Worm (Caenorhabditis elegans): ENCODE data around the gene Y17G7B.21.

- TF ChIP-seq snpc-4 (tag; optimal IDR thresholded peaks at IDR 0.05) (no peak), egl-27 (tag; optimal IDR thresholded peaks at IDR 0.05) (no peak), jun-1 (tag; optimal IDR thresholded peaks at IDR 0.05) (no peak)
Measured at ce11 chrII:11988724-11989123, 11.3 kb upstream of the Y17G7B.21 start, which contains the start of gene Y17G7B.3.
